Worm (Caenorhabditis elegans) whole organism, L4 larva: Measurements from ENCODE around the gene fat-6.
A peak's percentile ranks its signal among the peaks of the same experiment; 100 is the strongest.

Experiments used
- D1046.2 ChIP-seq: fragments of 200-800 bp; sonication (Bioruptor generic); IDR thresholded peaks from 2 replicates; pipeline ENCODE4 v1.3.6; 2022; ENCODE audit warnings: missing genetic modification characterization, missing compliant biosample characterization
- F37D6.2 ChIP-seq: sonication (generic microtip); optimal IDR thresholded peaks from 2 replicates; lab custom pipeline; 2016; ENCODE audit warnings: mild to moderate bottlenecking, missing genetic modification characterization, missing compliant biosample characterization
- F44E2.7 ChIP-seq: fragments of 200-800 bp; sonication (Bioruptor generic); IDR thresholded peaks from 2 replicates; pipeline ENCODE4 v2.1.2; 2022; ENCODE audit warnings: missing genetic modification characterization, missing compliant biosample characterization
- F49E8.2 ChIP-seq: sonication (generic microtip); optimal IDR thresholded peaks from 2 replicates; lab custom pipeline; 2016; ENCODE audit warnings: missing compliant biosample characterization, mild to moderate bottlenecking, missing genetic modification characterization, borderline replicate concordance
- T20F7.1 ChIP-seq: fragments of 200-800 bp; sonication (Bioruptor generic); optimal IDR thresholded peaks from 2 replicates; lab custom pipeline; 2018; ENCODE audit warnings: mild to moderate bottlenecking, missing genetic modification characterization, missing compliant biosample characterization
- Y105C5A.15 ChIP-seq: fragments of 200-800 bp; sonication (Bioruptor generic); IDR thresholded peaks from 2 replicates; pipeline ENCODE4 v1.3.6; 2022; ENCODE audit warnings: missing genetic modification characterization, missing compliant biosample characterization
- aha-1 ChIP-seq: fragments of 150-350 bp; peaks from one replicate; lab custom pipeline; 2014; ENCODE audit warnings: missing biosample characterization, missing genetic modification characterization
- ceh-44 ChIP-seq: fragments of 200-800 bp; sonication (Bioruptor generic); IDR thresholded peaks from 2 replicates; pipeline ENCODE4 v1.3.6; 2022; ENCODE audit warnings: missing genetic modification reagents, missing genetic modification characterization, missing compliant biosample characterization
- ctbp-1 ChIP-seq: fragments of 200-800 bp; sonication (Bioruptor generic); IDR thresholded peaks from 2 replicates; pipeline ENCODE4 v1.3.6; 2022; ENCODE audit warnings: missing genetic modification reagents, missing genetic modification characterization, missing compliant biosample characterization
- daf-16 ChIP-seq, 3 experiments: sonication (generic microtip); optimal IDR thresholded peaks; 2 replicates each; lab custom pipeline; 2016 to 2017; ENCODE audit warnings: missing genetic modification characterization in 3 of 3, missing genetic modification reagents in 3 of 3, mild to moderate bottlenecking in 2 of 3, missing compliant biosample characterization in 2 of 3, missing biosample characterization in 1 of 3, moderate library complexity in 1 of 3
- daf-8 ChIP-seq: fragments of 200-800 bp; sonication (Bioruptor generic); IDR thresholded peaks from 2 replicates; pipeline ENCODE4 v1.3.6; 2022; ENCODE audit warnings: missing genetic modification characterization, missing compliant biosample characterization
- dmd-6 ChIP-seq: fragments of 200-800 bp; sonication (Bioruptor generic); IDR thresholded peaks from 2 replicates; pipeline ENCODE4 v1.3.6; 2022; ENCODE audit warnings: missing genetic modification reagents, missing genetic modification characterization, missing compliant biosample characterization
- dmd-8 ChIP-seq: fragments of 200-800 bp; sonication (Bioruptor generic); IDR thresholded peaks from 2 replicates; pipeline ENCODE4 v1.3.6; 2022; ENCODE audit warnings: missing genetic modification characterization, missing compliant biosample characterization
- dmd-9 ChIP-seq: fragments of 200-800 bp; sonication (Bioruptor generic); IDR thresholded peaks from 2 replicates; pipeline ENCODE4 v1.3.6; 2022; ENCODE audit warnings: missing genetic modification reagents, missing genetic modification characterization, missing compliant biosample characterization
- dve-1 ChIP-seq: sonication (generic microtip); optimal IDR thresholded peaks from 2 replicates; lab custom pipeline; 2017; ENCODE audit warnings: antibody characterized with exemption, mild to moderate bottlenecking, missing genetic modification characterization, missing compliant biosample characterization; ENCODE audit not compliant: insufficient read depth
- egl-27 ChIP-seq: sonication (generic microtip); optimal IDR thresholded peaks from 3 replicates; lab custom pipeline; 2017; ENCODE audit warnings: missing biosample characterization, missing genetic modification reagents, missing genetic modification characterization
- gei-8 ChIP-seq: fragments of 200-800 bp; sonication (Bioruptor generic); optimal IDR thresholded peaks from 2 replicates; lab custom pipeline; 2018; ENCODE audit warnings: mild to moderate bottlenecking, missing genetic modification characterization, missing compliant biosample characterization
- hlh-11 ChIP-seq: fragments of 200-800 bp; sonication (Bioruptor generic); optimal IDR thresholded peaks from 2 replicates; lab custom pipeline; 2018; ENCODE audit warnings: mild to moderate bottlenecking, missing genetic modification characterization, missing compliant biosample characterization
- hlh-30 ChIP-seq: sonication (generic microtip); optimal IDR thresholded peaks from 2 replicates; lab custom pipeline; 2017; ENCODE audit warnings: antibody characterized with exemption, mild to moderate bottlenecking, missing genetic modification characterization, missing compliant biosample characterization; ENCODE audit not compliant: insufficient read depth
- jun-1 ChIP-seq: fragments of 150-350 bp; optimal IDR thresholded peaks from 2 replicates; lab custom pipeline; 2014; ENCODE audit warnings: missing biosample characterization, missing genetic modification reagents, missing genetic modification characterization
- lin-1 ChIP-seq: fragments of 200-800 bp; sonication (Bioruptor generic); IDR thresholded peaks from 2 replicates; pipeline ENCODE4 v1.3.6; 2022; ENCODE audit warnings: missing genetic modification reagents, missing genetic modification characterization, missing compliant biosample characterization
- lin-15B ChIP-seq: fragments of 150-350 bp; sonication (generic microtip); optimal IDR thresholded peaks from 3 replicates; lab custom pipeline; 2014; ENCODE audit warnings: missing biosample characterization, missing genetic modification characterization
- lin-29 ChIP-seq: fragments of 200-800 bp; sonication (Bioruptor generic); IDR thresholded peaks from 2 replicates; pipeline ENCODE4 v1.3.6; 2022; ENCODE audit warnings: missing genetic modification reagents, missing genetic modification characterization, missing compliant biosample characterization
- lin-38 ChIP-seq: fragments of 200-800 bp; sonication (Bioruptor generic); IDR thresholded peaks from 2 replicates; pipeline ENCODE4 v1.3.6; 2022; ENCODE audit warnings: missing genetic modification reagents, missing genetic modification characterization, missing compliant biosample characterization
- lsy-2 ChIP-seq, 2 experiments: fragments of 150-350 bp in 1 of 2; sonication (generic microtip) in 1 of 2; optimal IDR thresholded peaks; 2 replicates each; lab custom pipeline; 2014 to 2017; ENCODE audit warnings: missing biosample characterization in 2 of 2, missing genetic modification characterization in 2 of 2
- mdl-1 ChIP-seq, 2 experiments: fragments of 150-350 bp in 1 of 2; sonication (generic microtip) in 1 of 2; optimal IDR thresholded peaks; 2 replicates each; lab custom pipeline; 2014 to 2017; ENCODE audit warnings: missing biosample characterization in 2 of 2, missing genetic modification characterization in 2 of 2
- mdt-29 ChIP-seq: fragments of 200-800 bp; sonication (Bioruptor generic); IDR thresholded peaks from 2 replicates; pipeline ENCODE4 v1.3.6; 2022; ENCODE audit warnings: missing genetic modification reagents, missing genetic modification characterization, missing compliant biosample characterization
- mxl-2 ChIP-seq: fragments of 200-800 bp; sonication (Bioruptor generic); conservative IDR thresholded peaks from 2 replicates; pipeline ENCODE4 v1.3.6; 2022; ENCODE audit warnings: missing genetic modification reagents, missing genetic modification characterization, missing compliant biosample characterization
- mxl-3 ChIP-seq: fragments of 200-800 bp; sonication (Bioruptor generic); optimal IDR thresholded peaks from 2 replicates; lab custom pipeline; 2018; ENCODE audit warnings: mild to moderate bottlenecking, missing genetic modification characterization, missing compliant biosample characterization
- nhr-10 ChIP-seq: fragments of 150-350 bp; optimal IDR thresholded peaks from 2 replicates; lab custom pipeline; 2014; ENCODE audit warnings: missing biosample characterization, missing genetic modification characterization
- nhr-102 ChIP-seq: sonication (generic microtip); optimal IDR thresholded peaks from 2 replicates; lab custom pipeline; 2016; ENCODE audit warnings: mild to moderate bottlenecking, missing genetic modification characterization, moderate library complexity, missing compliant biosample characterization
- nhr-111 ChIP-seq: fragments of 200-800 bp; sonication (Bioruptor generic); optimal IDR thresholded peaks from 2 replicates; lab custom pipeline; 2018; ENCODE audit warnings: mild to moderate bottlenecking, missing genetic modification characterization, missing compliant biosample characterization
- nhr-25 ChIP-seq: sonication (generic microtip); optimal IDR thresholded peaks from 2 replicates; lab custom pipeline; 2017; ENCODE audit warnings: missing genetic modification characterization, mild to moderate bottlenecking, missing compliant biosample characterization, antibody characterized with exemption, moderate library complexity, borderline replicate concordance; ENCODE audit not compliant: insufficient read depth
- nhr-28 ChIP-seq: fragments of 150-350 bp; optimal IDR thresholded peaks from 2 replicates; lab custom pipeline; 2014; ENCODE audit warnings: missing biosample characterization, missing genetic modification characterization
- nhr-48 ChIP-seq: sonication (generic microtip); optimal IDR thresholded peaks from 2 replicates; lab custom pipeline; 2016; ENCODE audit warnings: mild to moderate bottlenecking, missing genetic modification characterization, missing compliant biosample characterization
- pqm-1 ChIP-seq: sonication (generic microtip); optimal IDR thresholded peaks from 2 replicates; lab custom pipeline; 2017; ENCODE audit warnings: missing biosample characterization, missing genetic modification characterization
- rbr-2 ChIP-seq: sonication (generic microtip); optimal IDR thresholded peaks from 2 replicates; lab custom pipeline; 2016; ENCODE audit warnings: missing genotype, missing genetic modification characterization, missing compliant biosample characterization
- saeg-2 ChIP-seq: fragments of 200-800 bp; sonication (Bioruptor generic); IDR thresholded peaks from 2 replicates; pipeline ENCODE4 v1.3.6; 2022; ENCODE audit warnings: missing genetic modification reagents, missing genetic modification characterization, missing compliant biosample characterization
- skn-1 ChIP-seq: fragments of 150-350 bp; optimal IDR thresholded peaks from 2 replicates; lab custom pipeline; 2014; ENCODE audit warnings: missing biosample characterization, missing genetic modification characterization
- spr-1 ChIP-seq: sonication (generic microtip); optimal IDR thresholded peaks from 2 replicates; lab custom pipeline; 2016; ENCODE audit warnings: mild to moderate bottlenecking, missing genetic modification characterization, missing compliant biosample characterization
- tag-97 ChIP-seq: fragments of 200-800 bp; sonication (Bioruptor generic); IDR thresholded peaks from 2 replicates; pipeline ENCODE4 v1.3.6; 2022; ENCODE audit warnings: missing genetic modification characterization, missing compliant biosample characterization
- unc-62 ChIP-seq, 3 experiments: fragments of 150-350 bp in 1 of 3; sonication (generic microtip); optimal IDR thresholded peaks in 2 of 3; peaks in 1 of 3; 1 replicate in 1 of 3; 2 replicates in 2 of 3; lab custom pipeline; 2014 to 2017; ENCODE audit warnings: missing biosample characterization in 3 of 3, missing genetic modification characterization in 3 of 3, missing genetic modification reagents in 3 of 3, missing genotype in 1 of 3
- vab-7 ChIP-seq: fragments of 200-800 bp; sonication (Bioruptor generic); IDR thresholded peaks from 2 replicates; pipeline ENCODE4 v1.3.6; 2022; ENCODE audit warnings: missing genetic modification reagents, missing genetic modification characterization, missing compliant biosample characterization
- zag-1 ChIP-seq: fragments of 150-350 bp; optimal IDR thresholded peaks from 2 replicates; lab custom pipeline; 2014; ENCODE audit warnings: missing biosample characterization, missing genetic modification characterization
- zfp-2 ChIP-seq: sonication (generic microtip); optimal IDR thresholded peaks from 2 replicates; lab custom pipeline; 2016; ENCODE audit warnings: mild to moderate bottlenecking, missing genetic modification characterization, missing compliant biosample characterization
- zfp-3 ChIP-seq: fragments of 200-800 bp; sonication (Bioruptor generic); conservative IDR thresholded peaks from 2 replicates; pipeline ENCODE4 v1.3.6; 2022; ENCODE audit warnings: missing genetic modification reagents, missing genetic modification characterization, missing compliant biosample characterization
- ztf-11 ChIP-seq: fragments of 150-350 bp; optimal IDR thresholded peaks from 2 replicates; lab custom pipeline; 2014; ENCODE audit warnings: missing biosample characterization, missing genetic modification characterization
- ztf-7 ChIP-seq: fragments of 150-350 bp; optimal IDR thresholded peaks from 2 replicates; lab custom pipeline; 2014; ENCODE audit warnings: missing biosample characterization, missing genetic modification characterization

fat-6 gene

ce11 chrIV:11913295-11913940 is 2.1 kb downstream of the fat-6 start (continued):
- TF ChIP-seq lin-38 (GFP tag; lab: Robert Waterston, UW) (peak; percentile 42), zfp-2 (tag; lab: Kevin White, UChicago) (no peak), saeg-2 (GFP tag; lab: Robert Waterston, UW) (no peak), zag-1 (tag; lab: Kevin White, UChicago) (no peak), ztf-7 (no peak), T20F7.1 (GFP tag; lab: Kevin White, UChicago) (peak; percentile 34), hlh-11 (tag; lab: Kevin White, UChicago) (peak; percentile 29), spr-1 (tag; lab: Kevin White, UChicago) (no peak), egl-27 (tag; lab: Kevin White, UChicago) (no peak), ceh-44 (GFP tag; lab: Robert Waterston, UW) (no peak), F44E2.7 (GFP tag; lab: Robert Waterston, UW) (no peak), ztf-11 (tag; lab: Kevin White, UChicago) (no peak), lin-15B (tag; lab: Kevin White, UChicago) (no peak), mxl-3 (no peak), ctbp-1 (GFP tag; lab: Robert Waterston, UW) (no peak), gei-8 (no peak), jun-1 (no peak), rbr-2 (tag; lab: Kevin White, UChicago) (no peak), F49E8.2 (no peak), lin-29 (GFP tag; lab: Robert Waterston, UW) (no peak), dve-1 (tag; lab: Kevin White, UChicago) (peak; percentile 38), dmd-8 (GFP tag; lab: Robert Waterston, UW) (no peak), pqm-1 (no peak), skn-1 (tag; lab: Kevin White, UChicago) (no peak), F37D6.2 (no peak), nhr-111 (no peak), tag-97 (GFP tag; lab: Robert Waterston, UW) (no peak), nhr-102 (tag; lab: Kevin White, UChicago) (peak; percentile 12), nhr-48 (tag; lab: Kevin White, UChicago) (no peak), mdl-1 (tag; optimal IDR thresholded peaks at IDR 0.05; lab: Kevin White, UChicago) (no peak), dmd-9 (no peak), vab-7 (GFP tag; lab: Robert Waterston, UW) (no peak), zfp-3 (peak; percentile 99), dmd-6 (GFP tag; lab: Robert Waterston, UW) (peak; percentile 48), lsy-2 (tag; optimal IDR thresholded peaks at IDR 0.05; lab: Kevin White, UChicago) (peak in 1 of 2 experiments; percentile 27), daf-8 (GFP tag; lab: Robert Waterston, UW) (no peak), nhr-25 (tag; lab: Kevin White, UChicago) (no peak), nhr-10 (tag; lab: Kevin White, UChicago) (peak; percentile 20), lin-1 (GFP tag; lab: Robert Waterston, UW) (peak; percentile 35; the same call in 1 of the 2 replicates), mdt-29 (peak; percentile 73; the same call in 1 of the 2 replicates)
- TF ChIP-seq, all 104 proteins: peak for 23

- TF ChIP-seq daf-16 (GFP tag; optimal IDR thresholded peaks at IDR 0.05; lab: Kevin White, UChicago) (no peak), daf-16 (tag; optimal IDR thresholded peaks at IDR 0.05; lab: Kevin White, UChicago) (peak; percentile 17), dmd-6 (GFP tag; lab: Robert Waterston, UW) (peak; percentile 33; the same call in 1 of the 2 replicates), unc-62 (GFP tag; optimal IDR thresholded peaks at IDR 0.05 in 1 of 2; lab: Kevin White, UChicago) (peak in 1 of 2 experiments; percentile 18), unc-62 (tag; optimal IDR thresholded peaks at IDR 0.05; lab: Kevin White, UChicago) (no peak), hlh-30 (tag; lab: Kevin White, UChicago) (no peak), nhr-28 (peak; percentile 23), Y105C5A.15 (GFP tag; lab: Robert Waterston, UW) (no peak), mxl-2 (GFP tag; lab: Robert Waterston, UW) (no peak), aha-1 (peak; percentile 43), D1046.2 (no peak), pqm-1 (peak; percentile 40)
Observed at ce11 chrIV:11911723-11912122, 3.8 kb downstream of the fat-6 start, which contains the start of gene VZK822L.2. Gene VZK822L.2, plus strand, starts transcription at chrIV:11912023.
